Worm (Caenorhabditis elegans) whole organism, L4/young adult: Measurements from ENCODE around the gene H25K10.1.

ENCODE experiments used
- W03F9.2 ChIP-seq: fragments of 150-350 bp; optimal IDR thresholded peaks from 2 replicates; lab custom pipeline; 2014; ENCODE audit warnings: missing biosample characterization, missing genetic modification characterization
- him-1 ChIP-seq: sonication (generic microtip); optimal IDR thresholded peaks from 2 replicates; lab custom pipeline; 2016; ENCODE audit warnings: missing genotype, missing genetic modification reagents, missing genetic modification characterization, missing compliant biosample characterization

ce11 chrIV:16225747-16226146 is 23.6 kb downstream of the H25K10.1 start, which contains the start of gene H25K10.4:
- no peak for TF ChIP-seq W03F9.2
- TF ChIP-seq him-1 (tag; lab: Kevin White, UChicago): no peak
